Worm (Caenorhabditis elegans) whole organism, L4/young adult: Measurements from ENCODE around the gene F55G11.2.
A peak's percentile ranks its signal among the peaks of the same experiment; 100 is the strongest.

ENCODE experiments used
- W03F9.2 ChIP-seq: fragments of 150-350 bp; optimal IDR thresholded peaks from 2 replicates; lab custom pipeline; 2014; ENCODE audit warnings: missing biosample characterization, missing genetic modification characterization
- dao-5 ChIP-seq: sonication (generic microtip); optimal IDR thresholded peaks from 2 replicates; lab custom pipeline; 2016; ENCODE audit warnings: missing genotype, missing genetic modification characterization, moderate library complexity, missing compliant biosample characterization
- him-1 ChIP-seq: sonication (generic microtip); optimal IDR thresholded peaks from 2 replicates; lab custom pipeline; 2016; ENCODE audit warnings: missing genotype, missing genetic modification reagents, missing genetic modification characterization, missing compliant biosample characterization

The F55G11.2 gene

ce11 chrIV:12969141-12969540, at the start of gene F55G11.2:
Gene F55G11.2, minus strand, starts transcription at chrIV:12969289.
- TF ChIP-seq dao-5 (tag; lab: Kevin White, UChicago): no peak
- no peak for TF ChIP-seq W03F9.2
- no peak for TF ChIP-seq him-1 (tag; lab: Kevin White, UChicago)

- TF ChIP-seq him-1 (tag; lab: Kevin White, UChicago) (no peak), W03F9.2 (no peak), dao-5 (tag; lab: Kevin White, UChicago) (no peak)
These were observed 47.7 kb upstream of the F55G11.2 start for ce11 chrIV:13016820-13017219.

ce11 chrIV:13015801-13016404, 46.8 kb upstream of the F55G11.2 start:
- TF ChIP-seq him-1 (tag; lab: Kevin White, UChicago) (peak; percentile 10), dao-5 (tag; lab: Kevin White, UChicago) (no peak)

DNA sequence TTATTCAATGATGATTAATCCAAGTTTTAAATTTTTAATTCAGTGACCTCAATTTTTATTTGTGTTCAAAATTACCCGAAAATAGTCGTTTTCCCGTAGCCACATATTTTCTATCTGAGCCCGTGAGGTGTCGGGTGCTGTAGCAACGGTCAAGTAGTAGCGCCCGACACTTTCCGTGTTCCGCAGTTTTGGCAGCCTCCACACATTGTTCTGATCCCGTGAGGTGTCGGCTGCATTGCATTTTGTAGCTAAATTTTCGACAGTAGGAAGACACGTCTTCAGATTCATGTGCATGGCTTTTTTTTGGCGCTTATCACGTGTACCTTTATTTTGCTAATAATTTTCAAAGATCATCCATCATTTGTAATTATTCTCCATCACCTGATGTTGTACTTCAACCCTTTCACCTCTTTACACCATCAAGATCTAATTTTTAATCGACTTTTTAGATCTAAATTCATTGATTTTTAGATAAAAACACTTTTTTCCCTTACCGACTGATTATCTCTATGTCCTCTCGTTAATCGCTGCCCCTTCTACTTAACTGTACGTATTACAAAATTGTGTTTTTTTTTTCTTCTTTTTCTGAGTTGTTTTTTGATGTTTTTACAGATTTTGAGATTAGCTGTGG, 44.7 kb upstream of the F55G11.2 start:
- no peak for TF ChIP-seq W03F9.2
- TF ChIP-seq dao-5 (tag; lab: Kevin White, UChicago): no peak
- no peak for TF ChIP-seq him-1 (tag; lab: Kevin White, UChicago)

DNA sequence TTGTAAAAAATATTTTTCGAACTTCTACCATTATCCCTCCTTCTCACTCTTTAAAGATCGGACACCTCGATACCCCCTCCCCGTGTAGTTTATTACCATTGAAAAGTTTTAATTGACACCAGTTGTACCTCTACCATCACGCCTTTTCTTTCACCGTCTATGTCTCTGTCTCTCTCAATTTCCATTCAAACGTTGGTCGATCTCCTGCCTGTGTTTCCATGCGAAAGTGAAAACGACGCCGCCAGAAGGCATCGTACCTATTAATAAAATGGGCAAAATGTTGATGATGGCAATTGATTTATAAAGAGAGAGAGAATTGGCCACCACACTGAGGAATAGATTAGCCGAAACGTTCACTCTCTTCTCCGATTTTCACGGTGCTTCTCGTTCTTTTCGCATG, 44.1 kb upstream of the F55G11.2 start:
- no peak for TF ChIP-seq him-1 (tag; lab: Kevin White, UChicago)
- no peak for TF ChIP-seq W03F9.2
- TF ChIP-seq dao-5 (tag; lab: Kevin White, UChicago): no peak

DNA sequence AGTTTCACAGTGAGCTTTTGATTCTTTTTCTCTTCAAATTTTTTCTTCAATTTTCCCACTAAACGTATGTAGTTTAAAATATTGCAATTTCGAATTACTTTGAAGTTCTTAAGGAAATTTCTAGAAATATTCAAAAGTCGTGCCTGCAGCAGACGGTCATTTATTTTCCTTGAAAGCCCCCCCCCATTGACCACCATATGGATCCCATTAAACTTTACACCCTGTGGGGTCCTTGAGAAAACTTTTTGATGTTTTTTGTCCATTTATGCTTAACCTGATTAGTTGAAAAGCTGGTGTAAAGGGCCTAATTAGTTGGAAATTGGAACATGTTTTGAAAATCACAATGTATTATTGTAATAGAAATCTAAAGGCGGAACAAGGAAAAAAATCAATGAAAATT, 40.4 kb upstream of the F55G11.2 start:
- TF ChIP-seq dao-5 (tag; lab: Kevin White, UChicago) (no peak), him-1 (tag; lab: Kevin White, UChicago) (no peak), W03F9.2 (no peak)

ce11 chrIV:13008405-13009208, 39.5 kb upstream of the F55G11.2 start, which contains the start of gene mbk-2:
Gene mbk-2, plus strand, starts transcription at chrIV:13009158.
- TF ChIP-seq him-1 (tag; lab: Kevin White, UChicago): no peak
- no peak for TF ChIP-seq W03F9.2
- no peak for TF ChIP-seq dao-5 (tag; lab: Kevin White, UChicago)

ce11 chrIV:12999087-12999486, 30.0 kb upstream of the F55G11.2 start:
- TF ChIP-seq W03F9.2 (no peak), dao-5 (tag; lab: Kevin White, UChicago) (no peak), him-1 (tag; lab: Kevin White, UChicago) (no peak)

- TF ChIP-seq him-1 (tag; lab: Kevin White, UChicago) (no peak), W03F9.2 (no peak), dao-5 (tag; lab: Kevin White, UChicago) (no peak)
These were observed 28.5 kb upstream of the F55G11.2 start for ce11 chrIV:12997560-12997959.

DNA sequence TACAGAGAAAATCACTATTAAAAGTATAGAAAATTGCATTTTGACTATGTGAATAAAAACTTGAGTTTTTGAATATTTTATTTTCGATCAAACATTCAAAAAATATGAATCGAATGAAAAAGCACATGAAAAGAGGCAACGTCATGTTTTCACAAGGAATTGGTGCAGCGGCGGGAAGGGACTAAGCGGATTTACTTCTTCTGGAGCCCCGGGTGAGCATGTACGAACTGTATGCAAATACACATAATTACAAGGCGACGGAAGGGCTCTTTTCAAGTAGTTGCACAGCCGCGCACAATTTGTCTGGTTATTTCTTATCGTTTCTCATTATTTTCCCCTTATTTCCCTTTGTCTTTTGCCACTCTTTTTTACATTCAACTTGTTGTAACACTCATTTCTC, 26.8 kb upstream of the F55G11.2 start, which contains the start of gene K10D11.7:
Gene K10D11.7, minus strand, starts transcription at position 101 of the 400 bp plus-strand sequence.
- no peak for TF ChIP-seq him-1 (tag; lab: Kevin White, UChicago)
- no peak for TF ChIP-seq W03F9.2

- TF ChIP-seq W03F9.2 (no peak), dao-5 (tag; lab: Kevin White, UChicago) (no peak), him-1 (tag; lab: Kevin White, UChicago) (no peak)
These were observed 25.3 kb upstream of the F55G11.2 start, which contains the start of gene K10D11.4 for ce11 chrIV:12994376-12994775. Gene K10D11.4, minus strand, starts transcription at chrIV:12994476.

DNA sequence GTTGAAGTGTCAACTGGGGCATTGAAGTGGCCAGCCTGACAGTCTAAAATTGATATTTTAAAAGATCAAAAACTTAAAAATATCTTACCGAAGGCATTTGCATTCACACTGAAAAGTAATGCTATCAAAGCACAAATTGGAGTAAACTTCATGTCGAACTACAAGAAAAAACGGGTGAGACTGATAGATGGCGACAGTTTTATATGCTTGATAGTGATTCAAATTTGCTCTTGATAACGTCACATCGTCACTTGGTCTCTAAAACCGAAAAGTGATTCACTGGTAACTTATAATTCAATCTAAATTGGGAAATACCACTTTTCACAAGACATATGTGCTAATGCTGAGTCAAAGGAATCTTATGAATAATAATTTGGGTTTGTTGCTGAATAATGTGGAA, 22.5 kb upstream of the F55G11.2 start, which contains the start of gene K10D11.5:
Gene K10D11.5, minus strand, starts transcription at position 215 of the 400 bp plus-strand sequence.
- TF ChIP-seq him-1 (tag; lab: Kevin White, UChicago) (no peak), W03F9.2 (no peak), dao-5 (tag; lab: Kevin White, UChicago) (no peak)

ce11 chrIV:12990638-12991037, 21.5 kb upstream of the F55G11.2 start:
- TF ChIP-seq W03F9.2 (no peak), dao-5 (tag; lab: Kevin White, UChicago) (no peak), him-1 (tag; lab: Kevin White, UChicago) (no peak)

- TF ChIP-seq dao-5 (tag; lab: Kevin White, UChicago) (no peak), him-1 (tag; lab: Kevin White, UChicago) (no peak), W03F9.2 (no peak)
These were observed 20.3 kb upstream of the F55G11.2 start, which contains the start of gene K10D11.6 for ce11 chrIV:12989355-12989754. Gene K10D11.6, minus strand, starts transcription at chrIV:12989455.
